Fruit fly (Drosophila melanogaster) whole organism, embryonic: ENCODE data around the gene CG14153.

Source experiments
- Ada2b ChIP-seq: fragments of 200-800 bp; sonication (Bioruptor generic); IDR thresholded peaks from 2 replicates; pipeline ENCODE4 v1.3.6; 2022; ENCODE audit warnings: missing biosample characterization, missing genetic modification characterization
- Adf1 ChIP-seq: fragments of 200-800 bp; sonication (Bioruptor generic); IDR thresholded peaks from 2 replicates; pipeline ENCODE4 v1.3.6; 2022; ENCODE audit warnings: missing biosample characterization, missing genetic modification characterization
- Antp ChIP-seq: fragments of 200-800 bp; sonication (Bioruptor generic); optimal IDR thresholded peaks from 3 replicates; lab custom pipeline; 2016; ENCODE audit warnings: missing biosample characterization, missing genetic modification characterization
- Bgb ChIP-seq: fragments of 200-800 bp; sonication (Bioruptor generic); IDR thresholded peaks from 2 replicates; pipeline ENCODE4 v1.3.6; 2022; ENCODE audit warnings: missing biosample characterization, missing genetic modification characterization; ENCODE audit not compliant: partially characterized antibody
- CG11560 ChIP-seq: fragments of 200-800 bp; sonication (Bioruptor generic); IDR thresholded peaks from 3 replicates; pipeline ENCODE4 v1.3.6; 2022; ENCODE audit warnings: missing biosample characterization, missing genetic modification characterization
- CG1233 ChIP-seq: fragments of 200-800 bp; sonication (Bioruptor generic); optimal IDR thresholded peaks from 4 replicates; lab custom pipeline; 2018; ENCODE audit warnings: missing biosample characterization, mild to moderate bottlenecking, missing genetic modification characterization
- CG13424 ChIP-seq: fragments of 200-800 bp; sonication (Bioruptor generic); optimal IDR thresholded peaks from 2 replicates; lab custom pipeline; 2019; ENCODE audit warnings: missing biosample characterization, mild to moderate bottlenecking, missing genetic modification characterization, moderate library complexity
- CG15514 ChIP-seq: fragments of 200-800 bp; sonication (Bioruptor generic); optimal IDR thresholded peaks from 3 replicates; lab custom pipeline; 2017; ENCODE audit warnings: missing biosample characterization, missing genetic modification characterization, mild to moderate bottlenecking, moderate library complexity, missing genetic modification reagents
- CG16813 ChIP-seq: fragments of 200-800 bp; sonication (Bioruptor generic); IDR thresholded peaks from 3 replicates; pipeline ENCODE4 v1.3.6; 2022; ENCODE audit warnings: missing biosample characterization, missing genetic modification characterization; ENCODE audit not compliant: partially characterized antibody
- CG18011 ChIP-seq: fragments of 200-800 bp; sonication (Bioruptor generic); optimal IDR thresholded peaks from 2 replicates; lab custom pipeline; 2017; ENCODE audit warnings: missing biosample characterization, missing genetic modification characterization, mild to moderate bottlenecking, moderate library complexity, missing genotype
- CG2116 ChIP-seq: fragments of 200-800 bp; sonication (Bioruptor generic); optimal IDR thresholded peaks from 3 replicates; lab custom pipeline; 2018; ENCODE audit warnings: missing biosample characterization, mild to moderate bottlenecking, missing genetic modification characterization
- CG32772 ChIP-seq: fragments of 200-800 bp; sonication (Bioruptor generic); IDR thresholded peaks from 2 replicates; pipeline ENCODE4 v1.3.6; 2022; ENCODE audit warnings: missing biosample characterization, missing genetic modification characterization
- CG3281 ChIP-seq: fragments of 200-800 bp; sonication (Bioruptor generic); optimal IDR thresholded peaks from 3 replicates; lab custom pipeline; 2017; ENCODE audit warnings: missing biosample characterization, mild to moderate bottlenecking, missing genetic modification characterization
- CG3838 ChIP-seq: fragments of 200-800 bp; sonication (Bioruptor generic); optimal IDR thresholded peaks from 3 replicates; lab custom pipeline; 2016; ENCODE audit warnings: missing biosample characterization, missing genetic modification characterization
- CG4328 ChIP-seq: fragments of 200-800 bp; sonication (Bioruptor generic); optimal IDR thresholded peaks from 3 replicates; lab custom pipeline; 2017; ENCODE audit warnings: missing biosample characterization, missing genetic modification reagents, missing genetic modification characterization
- CG43689 ChIP-seq: fragments of 200-800 bp; sonication (Bioruptor generic); IDR thresholded peaks from 2 replicates; pipeline ENCODE4 v1.3.6; 2022; ENCODE audit warnings: missing biosample characterization, missing genetic modification characterization
- CG5245 ChIP-seq: fragments of 200-800 bp; sonication (Bioruptor generic); optimal IDR thresholded peaks from 3 replicates; lab custom pipeline; 2016; ENCODE audit warnings: missing biosample characterization, missing genetic modification characterization
- CG6654 ChIP-seq: fragments of 200-800 bp; sonication (Bioruptor generic); optimal IDR thresholded peaks from 2 replicates; lab custom pipeline; 2017; ENCODE audit warnings: missing biosample characterization, mild to moderate bottlenecking, missing genetic modification characterization
- CG6854 ChIP-seq: fragments of 200-800 bp; sonication (Bioruptor generic); optimal IDR thresholded peaks from 3 replicates; lab custom pipeline; 2017; ENCODE audit warnings: missing biosample characterization, mild to moderate bottlenecking, missing genetic modification characterization
- CG9727 ChIP-seq: fragments of 200-800 bp; sonication (Bioruptor generic); optimal IDR thresholded peaks from 3 replicates; lab custom pipeline; 2017; ENCODE audit warnings: missing biosample characterization, mild to moderate bottlenecking, missing genetic modification characterization
- CG9876 ChIP-seq: fragments of 200-800 bp; sonication (Bioruptor generic); optimal IDR thresholded peaks from 2 replicates; lab custom pipeline; 2016; ENCODE audit warnings: missing biosample characterization, missing genetic modification characterization
- CoRest ChIP-seq: fragments of 200-800 bp; sonication (Bioruptor generic); optimal IDR thresholded peaks from 3 replicates; lab custom pipeline; 2018; ENCODE audit warnings: missing biosample characterization, mild to moderate bottlenecking, missing genetic modification characterization, moderate library complexity
- Ets65A ChIP-seq: fragments of 200-800 bp; sonication (Bioruptor generic); peaks from one replicate; lab custom pipeline; 2016; ENCODE audit warnings: missing biosample characterization, missing genetic modification characterization
- Fer1 ChIP-seq: fragments of 200-800 bp; sonication (Bioruptor generic); optimal IDR thresholded peaks from 2 replicates; lab custom pipeline; 2017; ENCODE audit warnings: missing biosample characterization, mild to moderate bottlenecking, missing genetic modification characterization
- HHEX ChIP-seq: fragments of 200-800 bp; sonication (Bioruptor generic); optimal IDR thresholded peaks from 3 replicates; lab custom pipeline; 2017; ENCODE audit warnings: missing biosample characterization, mild to moderate bottlenecking, missing genetic modification characterization, missing genetic modification reagents
- Stat92E ChIP-seq, 3 experiments: fragments of >200 bp in 2 of 3; fragments of 200-800 bp in 1 of 3; sonication (Bioruptor generic) in 1 of 3; optimal IDR thresholded peaks; 2 replicates each; lab custom pipeline; 2017 to 2019; ENCODE audit warnings: missing biosample characterization in 3 of 3, missing genetic modification characterization in 3 of 3, mild to moderate bottlenecking in 1 of 3, moderate library complexity in 1 of 3
- Usf ChIP-seq: fragments of 200-800 bp; sonication (Bioruptor generic); optimal IDR thresholded peaks from 2 replicates; lab custom pipeline; 2017; ENCODE audit warnings: missing genotype, missing biosample characterization, missing genetic modification characterization
- aop ChIP-seq: fragments of 200-800 bp; sonication (Bioruptor generic); IDR thresholded peaks from 2 replicates; pipeline ENCODE4 v1.3.6; 2022; ENCODE audit warnings: missing biosample characterization, missing genetic modification characterization
- ara ChIP-seq: fragments of 200-800 bp; sonication (Bioruptor generic); IDR thresholded peaks from 2 replicates; pipeline ENCODE4 v1.3.6; 2022; ENCODE audit warnings: missing biosample characterization, missing genetic modification characterization
- bbx ChIP-seq: fragments of 200-800 bp; sonication (Bioruptor generic); IDR thresholded peaks from 2 replicates; pipeline ENCODE4 v1.3.6; 2022; ENCODE audit warnings: missing biosample characterization, missing genetic modification characterization; ENCODE audit not compliant: partially characterized antibody
- br ChIP-seq: fragments of >200 bp; optimal IDR thresholded peaks from 2 replicates; lab custom pipeline; 2017
- btn ChIP-seq: fragments of 200-800 bp; sonication (Bioruptor generic); optimal IDR thresholded peaks from 2 replicates; lab custom pipeline; 2016; ENCODE audit warnings: missing biosample characterization, missing genetic modification characterization
- chm ChIP-seq: fragments of 200-800 bp; sonication (Bioruptor generic); IDR thresholded peaks from 2 replicates; pipeline ENCODE4 v1.3.6; 2022; ENCODE audit warnings: missing biosample characterization, missing genetic modification characterization
- dimm ChIP-seq: fragments of 200-800 bp; sonication (Bioruptor generic); IDR thresholded peaks from 2 replicates; pipeline ENCODE4 v1.3.6; 2022; ENCODE audit warnings: missing biosample characterization, missing genetic modification characterization
- esg ChIP-seq: fragments of 200-800 bp; sonication (Bioruptor generic); conservative IDR thresholded peaks from 2 replicates; pipeline ENCODE4 v1.3.6; 2022; ENCODE audit warnings: missing biosample characterization, missing genetic modification characterization
- gcm ChIP-seq: fragments of 200-800 bp; sonication (Bioruptor generic); optimal IDR thresholded peaks from 2 replicates; lab custom pipeline; 2019; ENCODE audit warnings: missing biosample characterization, mild to moderate bottlenecking, missing genetic modification characterization, moderate library complexity
- grn ChIP-seq: fragments of 200-800 bp; sonication (Bioruptor generic); optimal IDR thresholded peaks from 3 replicates; lab custom pipeline; 2017; ENCODE audit warnings: missing biosample characterization, missing genetic modification characterization
- gt ChIP-seq: fragments of 200-800 bp; sonication (Bioruptor generic); IDR thresholded peaks from 2 replicates; pipeline ENCODE4 v1.3.6; 2022; ENCODE audit warnings: missing biosample characterization, missing genetic modification characterization
- hb ChIP-seq: fragments of 200-800 bp; sonication (Bioruptor generic); IDR thresholded peaks from 3 replicates; pipeline ENCODE4 v1.3.6; 2022; ENCODE audit warnings: missing biosample characterization, missing genetic modification characterization; ENCODE audit not compliant: partially characterized antibody
- lmd ChIP-seq: fragments of 200-800 bp; sonication (Bioruptor generic); IDR thresholded peaks from 2 replicates; pipeline ENCODE4 v1.3.6; 2022; ENCODE audit warnings: missing biosample characterization, missing genetic modification characterization
- lov ChIP-seq, 2 experiments: fragments of 200-800 bp in 1 of 2; fragments of >200 bp in 1 of 2; sonication (Bioruptor generic) in 1 of 2; IDR thresholded peaks in 1 of 2; optimal IDR thresholded peaks in 1 of 2; 2 replicates in 1 of 2; 3 replicates in 1 of 2; pipeline versions ENCODE4 v1.3.6 to Lab custom; 2017 to 2022; ENCODE audit warnings: missing biosample characterization in 1 of 2, missing genetic modification characterization in 1 of 2
- mam ChIP-seq: fragments of 200-800 bp; sonication (Bioruptor generic); optimal IDR thresholded peaks from 3 replicates; lab custom pipeline; 2016; ENCODE audit warnings: missing biosample characterization, missing genetic modification characterization
- nom ChIP-seq: fragments of 200-800 bp; sonication (Bioruptor generic); optimal IDR thresholded peaks from 2 replicates; lab custom pipeline; 2017; ENCODE audit warnings: missing biosample characterization, missing genetic modification characterization, mild to moderate bottlenecking, moderate library complexity, missing genetic modification reagents
- pfk ChIP-seq: fragments of 200-800 bp; sonication (Bioruptor generic); optimal IDR thresholded peaks from 2 replicates; lab custom pipeline; 2018; ENCODE audit warnings: missing biosample characterization, mild to moderate bottlenecking, missing genetic modification characterization, moderate library complexity
- tin ChIP-seq: fragments of 200-800 bp; sonication (Bioruptor generic); optimal IDR thresholded peaks from 3 replicates; lab custom pipeline; 2016; ENCODE audit warnings: missing biosample characterization, missing genetic modification characterization
- trh ChIP-seq: fragments of 200-800 bp; sonication (Bioruptor generic); optimal IDR thresholded peaks from 2 replicates; lab custom pipeline; 2016; ENCODE audit warnings: missing biosample characterization, missing genetic modification characterization
- ttk ChIP-seq: fragments of 200-800 bp; sonication (Bioruptor generic); IDR thresholded peaks from 2 replicates; pipeline ENCODE4 v2.1.2; 2022; ENCODE audit warnings: missing biosample characterization, missing genetic modification characterization
- vvl ChIP-seq: fragments of 200-800 bp; sonication (Bioruptor generic); IDR thresholded peaks from 2 replicates; pipeline ENCODE4 v1.3.6; 2022; ENCODE audit warnings: missing biosample characterization, missing genetic modification characterization
- zfh2 ChIP-seq: fragments of 200-800 bp; sonication (Bioruptor generic); optimal IDR thresholded peaks from 2 replicates; lab custom pipeline; 2016; ENCODE audit warnings: missing biosample characterization, missing genetic modification characterization

Gene CG14153

dm6 chr3L:10630885-10631359 lies 12.4 kb upstream of the CG14153 start, which contains the start of the genes CG42535, CG34001 and hay (continued):
- TF ChIP-seq CG16813 (GFP tag; lab: Robert Waterston, UW) (peak; percentile 54; the same call in 2 of the 3 replicates), CG6654 (GFP tag; lab: Kevin White, UChicago) (peak; percentile 98), zfh2 (peak; percentile 29), Adf1 (no peak), mam (GFP tag; lab: Kevin White, UChicago) (peak; percentile 22), CG32772 (GFP tag; lab: Robert Waterston, UW) (no peak), CoRest (tag; lab: Kevin White, UChicago) (peak; percentile 38), gcm (no peak), bbx (no peak)

- peak; percentile 73 for TF ChIP-seq chm (GFP tag; lab: Robert Waterston, UW)
- TF ChIP-seq CG2116 (GFP tag; lab: Kevin White, UChicago), result peak; percentile 80
- TF ChIP-seq CG5245 (GFP tag; lab: Kevin White, UChicago), result peak; percentile 79
- TF ChIP-seq CG3838 (GFP tag; lab: Kevin White, UChicago), result peak; percentile 79
- peak; percentile 97 for TF ChIP-seq vvl (GFP tag; lab: Robert Waterston, UW)
- TF ChIP-seq Ets65A (GFP tag; lab: Kevin White, UChicago), result peak; percentile 98
- peak; percentile 98 for TF ChIP-seq CG13424 (tag; lab: Kevin White, UChicago)
- TF ChIP-seq hb (GFP tag; lab: Robert Waterston, UW), result no peak
- TF ChIP-seq esg, result peak; percentile 96
- TF ChIP-seq CG9727 (GFP tag; lab: Kevin White, UChicago), result peak; percentile 96
- peak; percentile 82 for TF ChIP-seq CG6854 (GFP tag; lab: Kevin White, UChicago)
- TF ChIP-seq Stat92E (GFP tag; optimal IDR thresholded peaks at IDR 0.05; lab: Kevin White, UChicago), result peak in 1 of 3 experiments; percentile 83
- peak; percentile 84 for TF ChIP-seq gt (GFP tag; lab: Robert Waterston, UW)
- peak; percentile 90 for TF ChIP-seq ara
- peak; percentile 81 for TF ChIP-seq CG15514 (GFP tag; lab: Kevin White, UChicago)
- peak; percentile 97 for TF ChIP-seq lmd (GFP tag; lab: Robert Waterston, UW)
- no peak for TF ChIP-seq Bgb (GFP tag; lab: Robert Waterston, UW)
- peak; percentile 91 for TF ChIP-seq CG11560 (tag; lab: Robert Waterston, UW)
- peak; percentile 83 for TF ChIP-seq trh (GFP tag; lab: Kevin White, UChicago)
- TF ChIP-seq Ada2b, result peak; percentile 90
- peak; percentile 66 for TF ChIP-seq Antp (GFP tag; lab: Kevin White, UChicago)
- peak; percentile 95 for TF ChIP-seq ttk (GFP tag; lab: Robert Waterston, UW)
- no peak; the same call in 1 of the 2 replicates for TF ChIP-seq aop (GFP tag; lab: Robert Waterston, UW)
- TF ChIP-seq dimm (GFP tag; lab: Robert Waterston, UW), result peak; percentile 76
- TF ChIP-seq grn (GFP tag; lab: Kevin White, UChicago), result no peak
- TF ChIP-seq CG43689 (GFP tag; lab: Robert Waterston, UW), result peak; percentile 88
- peak; percentile 96 for TF ChIP-seq CG4328 (GFP tag; lab: Kevin White, UChicago)
- peak; percentile 94 for TF ChIP-seq Usf (GFP tag; lab: Kevin White, UChicago)
- peak; percentile 93 for TF ChIP-seq HHEX
- peak; percentile 75 for TF ChIP-seq CG18011 (GFP tag; lab: Kevin White, UChicago)
- TF ChIP-seq Fer1, result peak; percentile 95
- TF ChIP-seq nom (GFP tag; lab: Kevin White, UChicago), result peak; percentile 90
- peak; percentile 51 for TF ChIP-seq CG9876 (GFP tag; lab: Kevin White, UChicago)
- peak; percentile 93 for TF ChIP-seq tin (GFP tag; lab: Kevin White, UChicago)
- TF ChIP-seq CG1233 (GFP tag; lab: Kevin White, UChicago), result peak; percentile 96
- no peak for TF ChIP-seq br (lab: Kevin White, UChicago)
- TF ChIP-seq pfk, result peak; percentile 59
- TF ChIP-seq btn, result no peak
- no peak for TF ChIP-seq lov (optimal IDR thresholded peaks at IDR 0.05; lab: Kevin White, UChicago)
- peak; percentile 85 for TF ChIP-seq lov (GFP tag; IDR thresholded peaks at IDR 0.05; lab: Robert Waterston, UW)
- peak; percentile 82 for TF ChIP-seq mam (GFP tag; lab: Kevin White, UChicago)
- peak; percentile 93 for TF ChIP-seq CG3281
Measured at dm6 chr3L:10637819-10638218, 5.5 kb upstream of the CG14153 start, which contains the start of gene Cnep1r2. Cnep1r2 (plus strand) TSS chr3L:10638146.
